Fruit fly (Drosophila melanogaster) whole organism, pupa: ENCODE data around the gene CG46456.

Experiments used
- CG10348 ChIP-seq: fragments of 200-800 bp; sonication (Bioruptor generic); IDR thresholded peaks from 2 replicates; pipeline ENCODE4 v1.3.6; 2022; ENCODE audit warnings: missing biosample characterization, missing genetic modification characterization
- CG13204 ChIP-seq: fragments of 200-800 bp; sonication (Bioruptor generic); optimal IDR thresholded peaks from 2 replicates; lab custom pipeline; 2018; ENCODE audit warnings: missing biosample characterization, mild to moderate bottlenecking, missing genetic modification characterization, moderate library complexity
- CG15710 ChIP-seq: fragments of 200-800 bp; sonication (Bioruptor generic); optimal IDR thresholded peaks from 2 replicates; lab custom pipeline; 2018; ENCODE audit warnings: missing biosample characterization, mild to moderate bottlenecking, missing genetic modification characterization, moderate library complexity
- CG17806 ChIP-seq: fragments of 200-800 bp; sonication (Bioruptor generic); optimal IDR thresholded peaks from 2 replicates; lab custom pipeline; 2018; ENCODE audit warnings: missing biosample characterization, mild to moderate bottlenecking, missing genetic modification characterization, moderate library complexity
- CG34367 ChIP-seq: fragments of 200-800 bp; sonication (Bioruptor generic); optimal IDR thresholded peaks from 2 replicates; lab custom pipeline; 2018; ENCODE audit warnings: missing biosample characterization, mild to moderate bottlenecking, missing genetic modification characterization
- CG4496 ChIP-seq: fragments of 200-800 bp; sonication (Bioruptor generic); IDR thresholded peaks from 3 replicates; pipeline ENCODE4 v1.3.6; 2022; ENCODE audit warnings: missing biosample characterization, missing genetic modification characterization
- CG8159 ChIP-seq: fragments of 200-800 bp; sonication (Bioruptor generic); optimal IDR thresholded peaks from 3 replicates; lab custom pipeline; 2018; ENCODE audit warnings: missing biosample characterization, mild to moderate bottlenecking, missing genetic modification characterization, moderate library complexity
- CG8301 ChIP-seq: fragments of 200-800 bp; sonication (Bioruptor generic); optimal IDR thresholded peaks from 2 replicates; lab custom pipeline; 2018; ENCODE audit warnings: missing biosample characterization, mild to moderate bottlenecking, missing genetic modification characterization
- D1 ChIP-seq: fragments of 200-800 bp; sonication (Bioruptor generic); optimal IDR thresholded peaks from 2 replicates; lab custom pipeline; 2018; ENCODE audit warnings: missing biosample characterization, mild to moderate bottlenecking, missing genetic modification characterization, moderate library complexity
- EcR ChIP-seq: fragments of 200-800 bp; sonication (Bioruptor generic); optimal IDR thresholded peaks from 3 replicates; lab custom pipeline; 2019; ENCODE audit warnings: missing biosample characterization, missing genetic modification characterization, mild to moderate bottlenecking, moderate library complexity, missing genetic modification reagents
- Ets98B ChIP-seq: fragments of 200-800 bp; sonication (Bioruptor generic); IDR thresholded peaks from 2 replicates; pipeline ENCODE4 v1.3.6; 2022; ENCODE audit warnings: missing biosample characterization, missing genetic modification characterization
- Snoo ChIP-seq: fragments of 200-800 bp; sonication (Bioruptor generic); optimal IDR thresholded peaks from 3 replicates; lab custom pipeline; 2017; ENCODE audit warnings: missing biosample characterization, mild to moderate bottlenecking, missing genetic modification characterization, inconsistent platforms
- rn ChIP-seq: fragments of 200-800 bp; sonication (Bioruptor generic); IDR thresholded peaks from 2 replicates; pipeline ENCODE4 v1.3.6; 2022; ENCODE audit warnings: missing biosample characterization, missing genetic modification characterization

CG46456 gene

DNA sequence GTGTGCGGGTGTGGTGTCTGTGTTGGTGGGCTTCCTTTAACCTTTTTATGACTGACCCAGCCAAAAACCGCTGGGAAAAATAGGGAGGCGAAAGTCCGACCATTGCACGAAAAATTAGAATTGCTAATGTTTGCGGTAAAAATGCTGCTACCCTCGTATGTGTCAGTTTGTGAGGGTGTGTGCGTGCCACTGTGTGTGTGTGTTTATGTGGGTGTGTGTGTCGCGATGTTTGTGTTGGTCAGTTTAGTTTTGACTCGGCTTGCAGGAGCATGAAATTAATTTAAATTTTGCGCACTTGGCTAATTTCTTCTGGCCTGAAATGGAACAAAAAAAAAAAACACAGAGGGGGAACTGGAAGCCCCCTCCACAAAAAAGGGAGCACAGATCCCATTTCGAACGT, 27.3 kb downstream of the CG46456 start:
- TF ChIP-seq rn (GFP tag; lab: Robert Waterston, UW) (no peak), D1 (tag; lab: Kevin White, UChicago) (no peak), CG13204 (GFP tag; lab: Kevin White, UChicago) (no peak), CG8159 (tag; lab: Kevin White, UChicago) (no peak), Snoo (tag; lab: Kevin White, UChicago) (no peak), CG34367 (no peak), CG15710 (tag; lab: Kevin White, UChicago) (no peak), CG10348 (GFP tag; lab: Robert Waterston, UW) (no peak), CG8301 (tag; lab: Kevin White, UChicago) (no peak), Ets98B (GFP tag; lab: Robert Waterston, UW) (no peak), CG4496 (no peak), CG17806 (tag; lab: Kevin White, UChicago) (no peak), EcR (GFP tag; lab: Kevin White, UChicago) (no peak)

DNA sequence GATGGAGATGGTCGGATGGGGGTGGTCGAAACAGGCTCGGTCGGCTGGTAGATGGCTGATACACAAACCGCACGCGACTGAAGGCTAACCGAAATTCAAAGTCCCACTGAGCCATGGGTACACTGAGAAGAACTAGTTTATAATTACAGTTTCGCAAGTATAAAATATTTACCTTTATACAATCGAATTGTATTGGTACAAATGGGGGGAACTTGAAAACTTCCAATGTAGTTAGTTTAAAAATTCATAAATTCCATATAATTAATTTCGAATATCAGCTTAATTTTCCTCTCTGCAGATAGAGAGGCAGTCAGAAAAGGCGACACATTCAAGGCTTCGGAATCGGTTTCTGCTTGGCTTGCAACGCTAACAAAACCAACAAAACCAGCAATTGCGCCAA, 57.9 kb downstream of the CG46456 start:
- no peak for TF ChIP-seq D1 (tag; lab: Kevin White, UChicago)
- no peak for TF ChIP-seq EcR (GFP tag; lab: Kevin White, UChicago)
- no peak for TF ChIP-seq CG15710 (tag; lab: Kevin White, UChicago)
- TF ChIP-seq CG17806 (tag; lab: Kevin White, UChicago) = no peak
- TF ChIP-seq CG8159 (tag; lab: Kevin White, UChicago) = no peak
- no peak for TF ChIP-seq CG34367
- no peak for TF ChIP-seq CG8301 (tag; lab: Kevin White, UChicago)
- TF ChIP-seq CG13204 (GFP tag; lab: Kevin White, UChicago) = no peak
- no peak for TF ChIP-seq Snoo (tag; lab: Kevin White, UChicago)
- TF ChIP-seq rn (GFP tag; lab: Robert Waterston, UW) = no peak
